Worm (Caenorhabditis elegans): ENCODE measurements around the gene try-8.

DNA sequence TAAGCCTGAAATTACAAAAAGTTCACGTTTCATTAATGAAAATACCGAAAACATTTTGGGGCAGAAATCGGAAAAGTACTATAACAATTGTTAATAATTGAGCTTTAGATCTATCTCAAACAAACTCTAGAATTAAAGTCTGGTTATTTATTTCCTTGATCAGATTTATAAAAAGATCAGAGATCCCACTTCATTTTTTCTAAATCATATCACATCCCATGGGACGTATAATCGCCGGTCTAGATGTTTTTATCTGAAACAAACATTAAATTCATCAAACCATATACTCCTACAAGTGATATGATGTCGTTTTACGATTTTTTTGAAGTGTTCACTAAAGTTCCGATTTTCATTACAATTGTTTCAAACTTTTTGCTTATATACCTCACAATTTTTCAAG lies 42.4 kb downstream of the try-8 start, which contains the start of gene str-41:
- TF ChIP-seq pag-3 (tag; optimal IDR thresholded peaks at IDR 0.05; ENCODE audit: borderline replicate concordance, insufficient read depth) (no peak), ceh-90 (tag; optimal IDR thresholded peaks at IDR 0.05) (no peak), nhr-90 (tag; optimal IDR thresholded peaks at IDR 0.05; ENCODE audit: poor library complexity) (no peak), Y116A8C.19 (tag; optimal IDR thresholded peaks at IDR 0.05; ENCODE audit: borderline replicate concordance) (no peak), ets-5 (GFP tag; IDR thresholded peaks at IDR 0.05) (no peak), ama-1 (optimal IDR thresholded peaks at IDR 0.05) (no peak), sptf-1 (tag; optimal IDR thresholded peaks at IDR 0.05) (no peak), C34B4.2 (tag; optimal IDR thresholded peaks at IDR 0.05) (no peak), hlh-4 (tag; optimal IDR thresholded peaks at IDR 0.05) (no peak)
